Worm (Caenorhabditis elegans) whole organism, early embryonic: ENCODE data around the gene T28A11.3.

Experiments
- B0310.2 ChIP-seq: sonication (generic microtip); optimal IDR thresholded peaks from 2 replicates; lab custom pipeline; 2016; ENCODE audit warnings: mild to moderate bottlenecking, missing genetic modification characterization, missing compliant biosample characterization
- pes-1 ChIP-seq: fragments of 200-800 bp; sonication (Bioruptor generic); IDR thresholded peaks from 2 replicates; pipeline ENCODE4 v1.3.6; 2022; ENCODE audit warnings: missing genetic modification reagents, missing genetic modification characterization, missing compliant biosample characterization
- sea-1 ChIP-seq: fragments of 200-800 bp; sonication (Bioruptor generic); conservative IDR thresholded peaks from 2 replicates; pipeline ENCODE4 v1.3.6; 2022; ENCODE audit warnings: missing genetic modification characterization, missing compliant biosample characterization
- tbx-11 ChIP-seq: fragments of 200-800 bp; sonication (Bioruptor generic); IDR thresholded peaks from 2 replicates; pipeline ENCODE4 v1.3.6; 2022; ENCODE audit warnings: missing genetic modification characterization, missing compliant biosample characterization
- tbx-37 ChIP-seq: fragments of 200-800 bp; sonication (Bioruptor generic); conservative IDR thresholded peaks from 2 replicates; pipeline ENCODE4 v1.3.6; 2022; ENCODE audit warnings: missing genetic modification reagents, missing genetic modification characterization, missing compliant biosample characterization

DNA sequence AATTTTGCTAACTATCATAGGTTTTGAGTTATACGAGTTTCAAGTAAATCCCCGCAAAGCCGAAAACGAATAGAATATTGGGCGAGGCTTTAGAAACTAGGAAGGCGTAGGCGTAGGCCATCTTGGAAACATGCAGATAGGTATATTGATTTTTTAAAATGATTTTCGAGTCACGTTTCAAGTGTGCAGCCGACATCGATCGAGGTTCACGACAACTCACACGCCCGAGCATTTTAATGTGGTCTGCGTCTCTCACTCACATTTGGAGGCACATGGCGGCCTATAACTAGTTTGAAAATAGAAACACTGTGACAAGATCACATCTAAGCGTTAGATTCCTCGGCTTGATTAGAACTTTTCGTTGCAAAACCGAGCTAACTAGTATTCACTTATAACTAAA lies 47.8 kb upstream of the T28A11.3 start, which contains the start of gene K08D9.2:
- TF ChIP-seq pes-1 (GFP tag; lab: Robert Waterston, UW) (no peak), sea-1 (GFP tag; lab: Robert Waterston, UW) (no peak), tbx-11 (GFP tag; lab: Robert Waterston, UW) (no peak), B0310.2 (no peak), tbx-37 (GFP tag; lab: Robert Waterston, UW) (no peak)
